Fruit fly (Drosophila melanogaster) Kc167 (cell line): ENCODE results near the gene CG12783.

ENCODE experiments used
- Myc ChIP-seq: fragments of >200 bp; optimal IDR thresholded peaks from 2 replicates; lab custom pipeline; 2017; ENCODE audit warnings: missing external identifiers
- Sin3A ChIP-seq: fragments of >200 bp; optimal IDR thresholded peaks from 2 replicates; lab custom pipeline; 2018; ENCODE audit warnings: missing external identifiers
- h ChIP-seq: fragments of >200 bp; optimal IDR thresholded peaks from 3 replicates; lab custom pipeline; 2018; ENCODE audit warnings: missing external identifiers
- psq ChIP-seq: fragments of >200 bp; optimal IDR thresholded peaks from 2 replicates; lab custom pipeline; 2017; ENCODE audit warnings: missing external identifiers

DNA sequence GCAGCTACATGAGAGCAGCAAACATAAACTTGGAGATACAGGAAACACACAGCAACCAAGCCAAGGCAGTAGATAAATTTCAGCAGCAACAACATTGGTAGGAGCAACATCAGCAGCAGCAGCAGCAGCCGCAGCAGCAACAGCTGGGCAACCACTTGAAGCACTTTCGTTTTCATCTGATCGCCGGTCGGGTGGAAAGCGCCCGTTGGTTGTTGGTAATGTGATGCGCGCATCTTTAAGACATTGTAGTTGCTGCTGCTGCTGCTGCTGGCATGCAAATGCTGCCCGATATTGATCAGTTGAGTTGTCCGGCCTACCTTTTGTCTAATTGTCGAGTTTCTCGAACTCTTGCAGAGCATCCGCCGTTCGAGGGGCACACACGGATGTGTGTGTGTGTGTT is 21.8 kb downstream of the CG12783 start:
- TF ChIP-seq Myc (lab: Kevin White, UChicago), result no peak
- TF ChIP-seq h (lab: Kevin White, UChicago), result no peak
- no peak for TF ChIP-seq Sin3A
- TF ChIP-seq psq (lab: Kevin White, UChicago), result no peak
